Fruit fly (Drosophila melanogaster): ENCODE measurements around the gene HGTX.

DNA sequence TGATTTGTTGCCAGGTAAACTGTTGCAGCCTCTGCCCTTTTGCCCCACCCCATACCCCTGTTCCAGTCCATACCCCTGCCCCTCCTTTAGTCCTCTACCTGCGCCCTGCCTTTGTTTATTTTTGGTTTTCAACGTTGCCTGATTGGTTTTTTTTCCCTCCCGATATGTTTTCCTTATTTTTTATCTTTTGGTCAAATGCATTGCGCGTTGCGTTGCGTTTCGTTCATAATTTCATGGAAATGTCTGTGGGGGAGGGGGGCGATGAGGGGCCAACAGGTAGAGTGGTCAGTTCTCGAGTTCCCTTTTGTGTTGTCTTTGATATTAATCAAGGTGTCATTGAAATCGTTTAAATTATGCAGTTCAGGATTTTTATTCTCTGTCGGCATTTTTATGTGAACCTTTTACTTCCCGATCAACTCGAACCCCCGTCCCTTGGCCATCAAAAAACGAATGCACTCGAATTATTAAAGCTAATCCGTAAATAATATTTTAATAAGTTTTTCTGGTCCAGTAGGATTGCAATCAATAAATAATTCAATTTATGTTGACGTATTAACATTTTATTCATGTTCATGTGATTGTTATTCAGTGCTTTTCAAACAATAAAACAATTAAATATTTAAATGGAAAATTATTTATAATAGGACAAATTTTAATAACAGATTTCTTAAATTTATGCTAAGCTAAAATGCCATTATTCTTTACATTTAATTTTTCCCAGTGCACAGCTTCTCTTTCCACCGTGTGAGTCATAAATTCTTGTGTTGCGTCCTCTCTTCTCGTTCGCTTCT is 35.6 kb upstream of the HGTX start:
- TF ChIP-seq h (GFP tag; optimal IDR thresholded peaks at IDR 0.05) (peak; percentile 88), usp (GFP tag; optimal IDR thresholded peaks at IDR 0.05) (no peak), dmrt93B (GFP tag; optimal IDR thresholded peaks at IDR 0.05) (peak; percentile 76), GATAd (GFP tag; optimal IDR thresholded peaks at IDR 0.05) (no peak), tai (GFP tag; optimal IDR thresholded peaks at IDR 0.05) (peak; percentile 64), Hr78 (GFP tag; optimal IDR thresholded peaks at IDR 0.05) (no peak)

All from whole organism, wandering third instar larva.